Worm (Caenorhabditis elegans) whole organism, L4 larva: Measurements from ENCODE around the gene M01A8.1.

Experiments
- F10B5.3 ChIP-seq: sonication (generic microtip); optimal IDR thresholded peaks from 2 replicates; lab custom pipeline; 2016; ENCODE audit warnings: mild to moderate bottlenecking, missing genetic modification characterization, missing compliant biosample characterization
- F44E2.7 ChIP-seq: fragments of 200-800 bp; sonication (Bioruptor generic); IDR thresholded peaks from 2 replicates; pipeline ENCODE4 v2.1.2; 2022; ENCODE audit warnings: missing genetic modification characterization, missing compliant biosample characterization
- F49E8.2 ChIP-seq: sonication (generic microtip); optimal IDR thresholded peaks from 2 replicates; lab custom pipeline; 2016; ENCODE audit warnings: missing compliant biosample characterization, mild to moderate bottlenecking, missing genetic modification characterization, borderline replicate concordance
- aha-1 ChIP-seq: fragments of 150-350 bp; peaks from one replicate; lab custom pipeline; 2014; ENCODE audit warnings: missing biosample characterization, missing genetic modification characterization
- attf-4 ChIP-seq: sonication (generic microtip); optimal IDR thresholded peaks from 3 replicates; lab custom pipeline; 2017; ENCODE audit warnings: missing biosample characterization, missing genetic modification characterization
- ceh-62 ChIP-seq: sonication (generic microtip); optimal IDR thresholded peaks from 2 replicates; lab custom pipeline; 2017; ENCODE audit warnings: missing biosample characterization, missing genetic modification characterization
- daf-16 ChIP-seq, 3 experiments: sonication (generic microtip); optimal IDR thresholded peaks; 2 replicates each; lab custom pipeline; 2016 to 2017; ENCODE audit warnings: missing genetic modification characterization in 3 of 3, missing genetic modification reagents in 3 of 3, mild to moderate bottlenecking in 2 of 3, missing compliant biosample characterization in 2 of 3, missing biosample characterization in 1 of 3, moderate library complexity in 1 of 3
- dmd-6 ChIP-seq: fragments of 200-800 bp; sonication (Bioruptor generic); IDR thresholded peaks from 2 replicates; pipeline ENCODE4 v1.3.6; 2022; ENCODE audit warnings: missing genetic modification reagents, missing genetic modification characterization, missing compliant biosample characterization
- dmd-9 ChIP-seq: fragments of 200-800 bp; sonication (Bioruptor generic); IDR thresholded peaks from 2 replicates; pipeline ENCODE4 v1.3.6; 2022; ENCODE audit warnings: missing genetic modification reagents, missing genetic modification characterization, missing compliant biosample characterization
- dpl-1 ChIP-seq: fragments of 150-350 bp; optimal IDR thresholded peaks from 2 replicates; lab custom pipeline; 2014; ENCODE audit warnings: missing biosample characterization, missing genetic modification reagents, missing genetic modification characterization
- duxl-1 ChIP-seq: sonication (generic microtip); optimal IDR thresholded peaks from 2 replicates; lab custom pipeline; 2016; ENCODE audit warnings: mild to moderate bottlenecking, missing genetic modification characterization, moderate library complexity, missing compliant biosample characterization; ENCODE audit not compliant: poor library complexity
- dve-1 ChIP-seq: sonication (generic microtip); optimal IDR thresholded peaks from 2 replicates; lab custom pipeline; 2017; ENCODE audit warnings: antibody characterized with exemption, mild to moderate bottlenecking, missing genetic modification characterization, missing compliant biosample characterization; ENCODE audit not compliant: insufficient read depth
- gei-8 ChIP-seq: fragments of 200-800 bp; sonication (Bioruptor generic); optimal IDR thresholded peaks from 2 replicates; lab custom pipeline; 2018; ENCODE audit warnings: mild to moderate bottlenecking, missing genetic modification characterization, missing compliant biosample characterization
- hif-1 ChIP-seq, 2 experiments: sonication (generic microtip); optimal IDR thresholded peaks; 2 replicates each; lab custom pipeline; 2016 to 2017; ENCODE audit warnings: missing compliant biosample characterization in 2 of 2, missing genetic modification characterization in 2 of 2, missing genetic modification reagents in 2 of 2, missing genotype in 2 of 2, mild to moderate bottlenecking in 1 of 2
- hlh-11 ChIP-seq: fragments of 200-800 bp; sonication (Bioruptor generic); optimal IDR thresholded peaks from 2 replicates; lab custom pipeline; 2018; ENCODE audit warnings: mild to moderate bottlenecking, missing genetic modification characterization, missing compliant biosample characterization
- jun-1 ChIP-seq: fragments of 150-350 bp; optimal IDR thresholded peaks from 2 replicates; lab custom pipeline; 2014; ENCODE audit warnings: missing biosample characterization, missing genetic modification reagents, missing genetic modification characterization
- lim-7 ChIP-seq: fragments of 200-800 bp; sonication (Bioruptor generic); IDR thresholded peaks from 2 replicates; pipeline ENCODE4 v1.3.6; 2022; ENCODE audit warnings: missing genetic modification characterization, missing compliant biosample characterization
- lin-1 ChIP-seq: fragments of 200-800 bp; sonication (Bioruptor generic); IDR thresholded peaks from 2 replicates; pipeline ENCODE4 v1.3.6; 2022; ENCODE audit warnings: missing genetic modification reagents, missing genetic modification characterization, missing compliant biosample characterization
- lin-13 ChIP-seq: fragments of 150-350 bp; optimal IDR thresholded peaks from 2 replicates; lab custom pipeline; 2014; ENCODE audit warnings: missing biosample characterization, missing genetic modification reagents, missing genetic modification characterization
- lin-15B ChIP-seq: fragments of 150-350 bp; sonication (generic microtip); optimal IDR thresholded peaks from 3 replicates; lab custom pipeline; 2014; ENCODE audit warnings: missing biosample characterization, missing genetic modification characterization
- lin-29 ChIP-seq: fragments of 200-800 bp; sonication (Bioruptor generic); IDR thresholded peaks from 2 replicates; pipeline ENCODE4 v1.3.6; 2022; ENCODE audit warnings: missing genetic modification reagents, missing genetic modification characterization, missing compliant biosample characterization
- lin-38 ChIP-seq: fragments of 200-800 bp; sonication (Bioruptor generic); IDR thresholded peaks from 2 replicates; pipeline ENCODE4 v1.3.6; 2022; ENCODE audit warnings: missing genetic modification reagents, missing genetic modification characterization, missing compliant biosample characterization
- lsy-2 ChIP-seq, 2 experiments: fragments of 150-350 bp in 1 of 2; sonication (generic microtip) in 1 of 2; optimal IDR thresholded peaks; 2 replicates each; lab custom pipeline; 2014 to 2017; ENCODE audit warnings: missing biosample characterization in 2 of 2, missing genetic modification characterization in 2 of 2
- mdl-1 ChIP-seq, 2 experiments: fragments of 150-350 bp in 1 of 2; sonication (generic microtip) in 1 of 2; optimal IDR thresholded peaks; 2 replicates each; lab custom pipeline; 2014 to 2017; ENCODE audit warnings: missing biosample characterization in 2 of 2, missing genetic modification characterization in 2 of 2
- mdt-29 ChIP-seq: fragments of 200-800 bp; sonication (Bioruptor generic); IDR thresholded peaks from 2 replicates; pipeline ENCODE4 v1.3.6; 2022; ENCODE audit warnings: missing genetic modification reagents, missing genetic modification characterization, missing compliant biosample characterization
- mes-2 ChIP-seq: sonication (generic microtip); optimal IDR thresholded peaks from 2 replicates; lab custom pipeline; 2016; ENCODE audit warnings: missing genotype, mild to moderate bottlenecking, missing genetic modification characterization, missing compliant biosample characterization; ENCODE audit not compliant: poor library complexity, severe bottlenecking
- mxl-3 ChIP-seq: fragments of 200-800 bp; sonication (Bioruptor generic); optimal IDR thresholded peaks from 2 replicates; lab custom pipeline; 2018; ENCODE audit warnings: mild to moderate bottlenecking, missing genetic modification characterization, missing compliant biosample characterization
- nhr-10 ChIP-seq: fragments of 150-350 bp; optimal IDR thresholded peaks from 2 replicates; lab custom pipeline; 2014; ENCODE audit warnings: missing biosample characterization, missing genetic modification characterization
- nhr-102 ChIP-seq: sonication (generic microtip); optimal IDR thresholded peaks from 2 replicates; lab custom pipeline; 2016; ENCODE audit warnings: mild to moderate bottlenecking, missing genetic modification characterization, moderate library complexity, missing compliant biosample characterization
- nhr-237 ChIP-seq: sonication (generic microtip); optimal IDR thresholded peaks from 2 replicates; lab custom pipeline; 2017; ENCODE audit warnings: missing biosample characterization, missing genetic modification characterization
- nhr-28 ChIP-seq: fragments of 150-350 bp; optimal IDR thresholded peaks from 2 replicates; lab custom pipeline; 2014; ENCODE audit warnings: missing biosample characterization, missing genetic modification characterization
- nhr-42 ChIP-seq: fragments of 200-800 bp; sonication (Bioruptor generic); IDR thresholded peaks from 2 replicates; pipeline ENCODE4 v1.3.6; 2022; ENCODE audit warnings: missing genetic modification characterization, missing compliant biosample characterization
- nhr-6 ChIP-seq: fragments of 150-350 bp; optimal IDR thresholded peaks from 2 replicates; lab custom pipeline; 2014; ENCODE audit warnings: missing biosample characterization, missing genetic modification characterization
- pqm-1 ChIP-seq: sonication (generic microtip); optimal IDR thresholded peaks from 2 replicates; lab custom pipeline; 2017; ENCODE audit warnings: missing biosample characterization, missing genetic modification characterization
- rbr-2 ChIP-seq: sonication (generic microtip); optimal IDR thresholded peaks from 2 replicates; lab custom pipeline; 2016; ENCODE audit warnings: missing genotype, missing genetic modification characterization, missing compliant biosample characterization
- sdz-12 ChIP-seq: fragments of 200-800 bp; sonication (Bioruptor generic); optimal IDR thresholded peaks from 2 replicates; lab custom pipeline; 2018; ENCODE audit warnings: mild to moderate bottlenecking, missing genetic modification characterization, missing compliant biosample characterization
- set-16 ChIP-seq: fragments of 200-800 bp; sonication (Bioruptor generic); IDR thresholded peaks from 2 replicates; pipeline ENCODE4 v1.3.6; 2022; ENCODE audit warnings: missing genetic modification reagents, missing genetic modification characterization, missing compliant biosample characterization
- tra-1 ChIP-seq: fragments of 200-800 bp; sonication (Bioruptor generic); IDR thresholded peaks from 2 replicates; pipeline ENCODE4 v1.3.6; 2022; ENCODE audit warnings: missing genetic modification reagents, missing genetic modification characterization, missing compliant biosample characterization
- unc-39 ChIP-seq: sonication (generic microtip); optimal IDR thresholded peaks from 2 replicates; lab custom pipeline; 2017; ENCODE audit warnings: missing biosample characterization, missing genetic modification characterization
- unc-62 ChIP-seq, 3 experiments: fragments of 150-350 bp in 1 of 3; sonication (generic microtip); optimal IDR thresholded peaks in 2 of 3; peaks in 1 of 3; 1 replicate in 1 of 3; 2 replicates in 2 of 3; lab custom pipeline; 2014 to 2017; ENCODE audit warnings: missing biosample characterization in 3 of 3, missing genetic modification characterization in 3 of 3, missing genetic modification reagents in 3 of 3, missing genotype in 1 of 3
- zfp-3 ChIP-seq: fragments of 200-800 bp; sonication (Bioruptor generic); conservative IDR thresholded peaks from 2 replicates; pipeline ENCODE4 v1.3.6; 2022; ENCODE audit warnings: missing genetic modification reagents, missing genetic modification characterization, missing compliant biosample characterization

Gene M01A8.1

DNA sequence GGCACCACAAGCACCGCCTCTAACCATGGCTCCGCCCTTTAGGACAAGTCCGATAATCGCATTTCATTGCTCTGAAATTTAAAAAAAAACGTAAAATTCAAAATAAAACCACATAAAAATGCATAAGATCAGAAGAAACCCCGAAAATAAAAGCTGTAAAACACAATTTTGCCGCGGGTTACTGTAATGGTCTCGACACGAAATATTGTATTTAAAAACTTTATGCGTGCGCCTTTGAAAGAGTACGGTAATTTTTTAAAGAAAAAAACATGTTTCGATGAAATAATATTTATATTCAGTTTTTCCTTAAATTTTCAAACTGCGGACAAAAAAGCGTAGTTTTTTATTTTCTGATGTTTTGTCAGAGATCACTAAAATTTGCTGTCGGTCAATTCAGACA lies 28.3 kb upstream of the M01A8.1 start, which contains the start of gene rnr-1:
rnr-1 (minus strand) TSS at position 77 of the 400 bp plus-strand sequence.
- TF ChIP-seq attf-4 (tag; lab: Kevin White, UChicago) (no peak), lin-38 (peak; percentile 45; the same call in 1 of the 2 replicates), aha-1 (tag; lab: Kevin White, UChicago) (peak; percentile 59), F49E8.2 (peak; percentile 39), tra-1 (GFP tag; lab: Robert Waterston, UW) (no peak), lsy-2 (tag; optimal IDR thresholded peaks at IDR 0.05; lab: Kevin White, UChicago) (peak in 1 of 2 experiments; percentile 59)
- TF ChIP-seq, all 104 proteins: peak for 4

DNA sequence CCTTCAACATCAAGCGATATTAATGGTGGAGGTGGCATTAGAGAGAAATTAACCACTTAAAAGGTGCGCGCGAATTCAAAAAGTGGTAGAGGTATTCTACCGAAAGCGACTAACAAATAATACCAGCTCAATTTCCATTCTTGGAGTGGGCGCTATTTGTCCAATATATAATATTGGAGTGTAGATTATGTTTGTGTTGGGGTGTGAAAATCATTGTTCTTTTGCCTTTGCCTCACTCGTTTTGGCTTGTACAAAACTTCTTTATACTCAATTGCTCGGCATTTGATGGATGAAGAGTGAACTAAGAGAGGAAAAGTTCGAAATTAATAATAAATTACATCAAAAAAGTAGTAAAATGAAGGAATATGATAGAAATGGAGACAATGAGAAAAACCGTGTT lies 25.9 kb upstream of the M01A8.1 start, which contains the start of gene T23G5.3:
T23G5.3 (minus strand) TSS at position 101 of the 400 bp plus-strand sequence.
- TF ChIP-seq jun-1 (tag; lab: Kevin White, UChicago) = no peak
- no peak for TF ChIP-seq ceh-62 (tag; lab: Kevin White, UChicago)
- TF ChIP-seq aha-1 (tag; lab: Kevin White, UChicago) = peak; percentile 56

- TF ChIP-seq aha-1 (tag; lab: Kevin White, UChicago) (peak; percentile 57), F44E2.7 (GFP tag; lab: Robert Waterston, UW) (no peak), lin-29 (no peak)
Observed at ce11 chrIII:9236228-9236627, 20.8 kb upstream of the M01A8.1 start, which contains the start of gene T23G5.2. Gene T23G5.2 (minus strand): TSS chrIII:9236328.

DNA sequence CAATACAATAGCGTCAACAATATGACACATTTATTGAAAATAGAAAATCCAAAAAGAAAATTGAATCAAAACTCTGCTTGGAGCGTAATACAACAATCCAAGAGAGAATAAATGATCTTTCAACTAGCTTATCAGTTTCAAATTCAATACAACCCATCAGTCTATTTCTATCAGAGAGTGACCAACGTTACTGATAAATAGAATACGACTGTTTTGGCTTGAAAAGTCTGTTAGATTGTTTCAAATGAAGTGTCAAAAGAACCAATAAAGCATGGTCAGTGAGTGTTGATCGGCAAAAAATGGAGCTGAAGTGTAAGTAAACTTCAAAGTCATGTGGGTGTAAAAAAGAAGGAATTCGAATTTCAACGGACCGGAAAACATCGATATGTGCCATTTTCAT lies 19.4 kb upstream of the M01A8.1 start:
- TF ChIP-seq dmd-6 (GFP tag; lab: Robert Waterston, UW) (no peak; the same call in 1 of the 2 replicates), gei-8 (GFP tag; lab: Kevin White, UChicago) (no peak), daf-16 (GFP tag; optimal IDR thresholded peaks at IDR 0.05; lab: Kevin White, UChicago) (no peak), daf-16 (tag; optimal IDR thresholded peaks at IDR 0.05; lab: Kevin White, UChicago) (peak; percentile 85), F10B5.3 (tag; lab: Kevin White, UChicago) (no peak), lin-1 (GFP tag; lab: Robert Waterston, UW) (no peak), sdz-12 (GFP tag; lab: Kevin White, UChicago) (no peak), lim-7 (GFP tag; lab: Robert Waterston, UW) (no peak), dve-1 (tag; lab: Kevin White, UChicago) (peak; percentile 5), zfp-3 (GFP tag; lab: Robert Waterston, UW) (no peak), lin-38 (no peak), nhr-10 (tag; lab: Kevin White, UChicago) (no peak), hif-1 (tag; optimal IDR thresholded peaks at IDR 0.05; lab: Kevin White, UChicago) (no peak), mdt-29 (GFP tag; lab: Robert Waterston, UW) (no peak), set-16 (no peak), nhr-102 (no peak), nhr-6 (tag; lab: Kevin White, UChicago) (no peak), nhr-237 (tag; lab: Kevin White, UChicago) (no peak), pqm-1 (tag; lab: Kevin White, UChicago) (peak; percentile 74), unc-62 (GFP tag; optimal IDR thresholded peaks at IDR 0.05 in 1 of 2; lab: Kevin White, UChicago) (no peak), unc-62 (tag; optimal IDR thresholded peaks at IDR 0.05; lab: Kevin White, UChicago) (no peak), dmd-9 (GFP tag; lab: Robert Waterston, UW) (no peak), hlh-11 (tag; lab: Kevin White, UChicago) (peak; percentile 23), nhr-28 (tag; lab: Kevin White, UChicago) (peak; percentile 40), lsy-2 (tag; optimal IDR thresholded peaks at IDR 0.05; lab: Kevin White, UChicago) (no peak), F49E8.2 (no peak)

ce11 chrIII:9239983-9240382 lies 17.1 kb upstream of the M01A8.1 start, which contains the start of gene saeg-2:
Gene saeg-2 (plus strand): TSS chrIII:9240363.
- TF ChIP-seq aha-1 (tag; lab: Kevin White, UChicago) (peak; percentile 93), nhr-28 (tag; lab: Kevin White, UChicago) (peak; percentile 36), unc-39 (no peak), duxl-1 (no peak), mxl-3 (GFP tag; lab: Kevin White, UChicago) (peak; percentile 75), hif-1 (tag; optimal IDR thresholded peaks at IDR 0.05; lab: Kevin White, UChicago) (peak in 1 of 2 experiments; percentile 15), mdl-1 (tag; optimal IDR thresholded peaks at IDR 0.05; lab: Kevin White, UChicago) (peak in 1 of 2 experiments; percentile 71), mes-2 (tag; lab: Kevin White, UChicago) (peak; percentile 34), lin-13 (GFP tag; lab: Kevin White, UChicago) (peak; percentile 56), F49E8.2 (no peak), lin-15B (tag; lab: Kevin White, UChicago) (no peak), rbr-2 (tag; lab: Kevin White, UChicago) (peak; percentile 34), pqm-1 (tag; lab: Kevin White, UChicago) (peak; percentile 36), dve-1 (tag; lab: Kevin White, UChicago) (peak; percentile 60), nhr-42 (GFP tag; lab: Robert Waterston, UW) (no peak), sdz-12 (GFP tag; lab: Kevin White, UChicago) (no peak), dpl-1 (GFP tag; lab: Kevin White, UChicago) (peak; percentile 31)
